Worm (Caenorhabditis elegans): Measurements from ENCODE around the gene alkb-8.

alkb-8 gene

DNA sequence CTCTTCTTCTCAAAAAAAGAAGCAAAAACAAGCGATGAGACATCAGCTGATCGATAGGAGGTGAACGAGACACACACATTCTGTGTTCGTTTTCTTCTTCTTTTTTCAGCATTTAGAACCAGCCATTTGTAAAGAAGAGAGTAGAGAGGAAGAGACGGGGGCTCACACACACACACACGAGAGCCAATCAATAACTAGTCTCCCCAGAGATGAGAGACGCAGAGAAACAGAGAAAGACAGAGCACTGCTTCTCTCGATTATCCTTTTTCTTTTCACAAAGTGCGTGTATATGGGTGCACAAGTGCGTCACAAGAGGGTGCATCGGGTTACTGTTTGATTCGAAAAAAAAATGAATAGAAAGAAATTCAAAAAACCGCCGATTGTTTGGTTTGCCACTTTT, 31.8 kb upstream of the alkb-8 start:
- peak; percentile 60 for TF ChIP-seq xbp-1 (tag; optimal IDR thresholded peaks at IDR 0.05)
- peak; percentile 78 for TF ChIP-seq nhr-71 (tag; optimal IDR thresholded peaks at IDR 0.05)
- peak; percentile 33 for TF ChIP-seq lin-13 (GFP tag; optimal IDR thresholded peaks at IDR 0.05)
- TF ChIP-seq efl-3 (GFP tag; optimal IDR thresholded peaks at IDR 0.05): no peak
- TF ChIP-seq irx-1 (tag; optimal IDR thresholded peaks at IDR 0.05): peak; percentile 42
- no peak for TF ChIP-seq nhr-28 (tag; optimal IDR thresholded peaks at IDR 0.05)
- TF ChIP-seq isw-1 (GFP tag; IDR thresholded peaks at IDR 0.05): peak; percentile 45
- no peak for TF ChIP-seq zag-1 (tag; optimal IDR thresholded peaks at IDR 0.05)
- peak; percentile 4 for TF ChIP-seq mef-2 (tag; optimal IDR thresholded peaks at IDR 0.05)
- TF ChIP-seq lir-3 (tag; optimal IDR thresholded peaks at IDR 0.05; ENCODE audit: poor library complexity): no peak
- TF ChIP-seq lin-39 (tag; optimal IDR thresholded peaks at IDR 0.05): no peak
- TF ChIP-seq grh-1 (GFP tag; IDR thresholded peaks at IDR 0.05): 0 out of 2 replicates have a peak, but pooled peaks have one; percentile 6
- peak; percentile 79 for TF ChIP-seq rnt-1 (tag; optimal IDR thresholded peaks at IDR 0.05)
- TF ChIP-seq nhr-237 (tag; optimal IDR thresholded peaks at IDR 0.05): no peak
- peak; percentile 47 for TF ChIP-seq nhr-19 (GFP tag; conservative IDR thresholded peaks at IDR 0.05)
- no peak for TF ChIP-seq ceh-88 (GFP tag; IDR thresholded peaks at IDR 0.05)
- TF ChIP-seq unc-62 (GFP tag; optimal IDR thresholded peaks at IDR 0.05): no peak
- no peak for TF ChIP-seq ceh-8 (GFP tag; optimal IDR thresholded peaks at IDR 0.05)
- no peak for TF ChIP-seq unc-98 (GFP tag; IDR thresholded peaks at IDR 0.05)
- TF ChIP-seq dsc-1 (tag; optimal IDR thresholded peaks at IDR 0.05): peak; percentile 71
- peak; percentile 79 for TF ChIP-seq unc-86 (tag; optimal IDR thresholded peaks at IDR 0.05)
- TF ChIP-seq tbx-2 (tag; optimal IDR thresholded peaks at IDR 0.05): peak; percentile 60
- peak; percentile 23 for TF ChIP-seq fkh-10 (GFP tag; optimal IDR thresholded peaks at IDR 0.05)
- TF ChIP-seq fos-1 (tag; optimal IDR thresholded peaks at IDR 0.05): peak; percentile 25
- TF ChIP-seq dpl-1 (GFP tag; optimal IDR thresholded peaks at IDR 0.05): peak; percentile 7 to 48 (median 27)
- TF ChIP-seq skn-1 (tag; optimal IDR thresholded peaks at IDR 0.05): peak; percentile 5
- no peak for TF ChIP-seq pax-3 (tag; optimal IDR thresholded peaks at IDR 0.05)
- peak; percentile 53 for TF ChIP-seq mep-1 (tag; optimal IDR thresholded peaks at IDR 0.05)
- peak; percentile 63 to 73 for TF ChIP-seq lsy-2 (tag; optimal IDR thresholded peaks at IDR 0.05)
- no peak for TF ChIP-seq ama-1 (optimal IDR thresholded peaks at IDR 0.05)
- peak in 1 of 2 experiments; percentile 30 for TF ChIP-seq mdl-1 (tag; optimal IDR thresholded peaks at IDR 0.05)
- peak; percentile 49 to 65 (median 55) for TF ChIP-seq ceh-82 (tag; optimal IDR thresholded peaks at IDR 0.05)
- peak; percentile 33 for TF ChIP-seq ztf-4 (tag; optimal IDR thresholded peaks at IDR 0.05)
- TF ChIP-seq mab-9 (GFP tag; IDR thresholded peaks at IDR 0.05): no peak
- TF ChIP-seq ceh-90 (tag; optimal IDR thresholded peaks at IDR 0.05): no peak
- peak; percentile 70 for TF ChIP-seq nhr-47 (tag; optimal IDR thresholded peaks at IDR 0.05)
- TF ChIP-seq efl-1 (optimal IDR thresholded peaks at IDR 0.05): peak; percentile 64
- TF ChIP-seq efl-1 (GFP tag; optimal IDR thresholded peaks at IDR 0.05 in 1 of 2): peak; percentile 24 to 94
- no peak for TF ChIP-seq snpc-4 (tag; optimal IDR thresholded peaks at IDR 0.05)
- TF ChIP-seq snu-23 (GFP tag; optimal IDR thresholded peaks at IDR 0.05): peak; percentile 68
- TF ChIP-seq nhr-84 (tag; optimal IDR thresholded peaks at IDR 0.05): no peak
- TF ChIP-seq lin-14 (GFP tag; optimal IDR thresholded peaks at IDR 0.05): peak; percentile 89
- no peak for TF ChIP-seq unc-130 (tag; optimal IDR thresholded peaks at IDR 0.05)
- peak; percentile 35 for TF ChIP-seq F16B12.6 (tag; optimal IDR thresholded peaks at IDR 0.05)
- peak; percentile 24 for TF ChIP-seq jun-1 (tag; optimal IDR thresholded peaks at IDR 0.05)
- TF ChIP-seq lin-15B (tag; optimal IDR thresholded peaks at IDR 0.05): peak; percentile 38
- peak; percentile 78 for TF ChIP-seq egl-13 (tag; optimal IDR thresholded peaks at IDR 0.05)
- TF ChIP-seq sptf-1 (tag; optimal IDR thresholded peaks at IDR 0.05): no peak
- peak in 1 of 2 experiments; percentile 28 for TF ChIP-seq lin-35 (GFP tag; optimal IDR thresholded peaks at IDR 0.05)
- TF ChIP-seq sup-37 (GFP tag; optimal IDR thresholded peaks at IDR 0.05): no peak
- peak; percentile 35 for TF ChIP-seq nhr-77 (tag; optimal IDR thresholded peaks at IDR 0.05)
- peak; percentile 65 for TF ChIP-seq fkh-8 (tag; optimal IDR thresholded peaks at IDR 0.05)
- TF ChIP-seq nhr-20 (tag; optimal IDR thresholded peaks at IDR 0.05): peak; percentile 6
- TF ChIP-seq nhr-12 (tag; optimal IDR thresholded peaks at IDR 0.05): no peak

All from whole organism, L1 larva.